Worm (Caenorhabditis elegans) whole organism, L2 larva: ENCODE results near the gene B0457.4.

Experiments
- ZK546.5 ChIP-seq: sonication (generic microtip); optimal IDR thresholded peaks from 2 replicates; lab custom pipeline; 2017; ENCODE audit warnings: missing biosample characterization, missing genetic modification characterization
- ceh-16 ChIP-seq: fragments of 150-350 bp; optimal IDR thresholded peaks from 2 replicates; lab custom pipeline; 2014; ENCODE audit warnings: missing biosample characterization, missing genetic modification characterization
- fos-1 ChIP-seq: fragments of 150-350 bp; optimal IDR thresholded peaks from 2 replicates; lab custom pipeline; 2014; ENCODE audit warnings: missing biosample characterization, missing genetic modification characterization
- nhr-23 ChIP-seq: fragments of 150-350 bp; optimal IDR thresholded peaks from 2 replicates; lab custom pipeline; 2014; ENCODE audit warnings: missing biosample characterization, missing genetic modification reagents, missing genetic modification characterization
- nhr-25 ChIP-seq: fragments of 150-350 bp; sonication (generic microtip); optimal IDR thresholded peaks from 3 replicates; lab custom pipeline; 2014; ENCODE audit warnings: missing biosample characterization, missing genetic modification characterization
- snpc-4 ChIP-seq: fragments of 150-350 bp; optimal IDR thresholded peaks from 2 replicates; lab custom pipeline; 2014; ENCODE audit warnings: missing biosample characterization, missing genetic modification characterization
- ztf-11 ChIP-seq: sonication (generic microtip); optimal IDR thresholded peaks from 2 replicates; lab custom pipeline; 2017; ENCODE audit warnings: missing biosample characterization, missing genetic modification characterization

- no peak for TF ChIP-seq ceh-16 (tag; lab: Kevin White, UChicago)
- no peak for TF ChIP-seq ZK546.5
- no peak for TF ChIP-seq fos-1 (tag; lab: Kevin White, UChicago)
- TF ChIP-seq snpc-4: no peak
- no peak for TF ChIP-seq ztf-11 (tag; lab: Kevin White, UChicago)
- no peak for TF ChIP-seq nhr-25 (tag; lab: Kevin White, UChicago)
- TF ChIP-seq nhr-23 (tag; lab: Kevin White, UChicago): no peak
These were observed 35.6 kb upstream of the B0457.4 start, which contains the start of gene cutl-15 for ce11 chrII:8947391-8947790.
